Fruit fly (Drosophila melanogaster) whole organism, prepupa: ENCODE data around the gene jim.

Experiments
- CG4318 ChIP-seq: fragments of 200-800 bp; sonication (Bioruptor generic); optimal IDR thresholded peaks from 3 replicates; lab custom pipeline; 2017; ENCODE audit warnings: missing biosample characterization, mild to moderate bottlenecking, missing genetic modification characterization
- eg ChIP-seq: fragments of 200-800 bp; sonication (Bioruptor generic); IDR thresholded peaks from 3 replicates; pipeline ENCODE4 v1.3.6; 2022; ENCODE audit warnings: missing biosample characterization, missing genetic modification characterization

- TF ChIP-seq CG4318 (GFP tag; lab: Kevin White, UChicago) (no peak), eg (GFP tag; lab: Robert Waterston, UW) (no peak)
These were observed 60.5 kb downstream of the jim start for dm6 chr3L:22774479-22774878.
